Worm (Caenorhabditis elegans): ENCODE results near the gene zip-10.

- TF ChIP-seq nhr-76 (tag; optimal IDR thresholded peaks at IDR 0.05) (no peak), ama-1 (optimal IDR thresholded peaks at IDR 0.05) (no peak), daf-12 (tag; optimal IDR thresholded peaks at IDR 0.05) (no peak), aly-2 (tag; optimal IDR thresholded peaks at IDR 0.05) (no peak), jun-1 (tag; optimal IDR thresholded peaks at IDR 0.05) (no peak), elt-1 (tag; optimal IDR thresholded peaks at IDR 0.05) (no peak), nhr-237 (tag; optimal IDR thresholded peaks at IDR 0.05) (no peak), R02D3.7 (tag; optimal IDR thresholded peaks at IDR 0.05) (no peak)
Measured at ce11 chrV:11629222-11630026, 21.1 kb downstream of the zip-10 start, which contains the start of gene F35B12.10.
